Worm (Caenorhabditis elegans): Measurements from ENCODE around the gene glt-3.

The glt-3 gene

ce11 chrIV:10151439-10151997, 21.5 kb downstream of the glt-3 start, which contains the start of gene copg-1:
copg-1 (plus strand) TSS chrIV:10151947.
- TF ChIP-seq elt-1 (tag; optimal IDR thresholded peaks at IDR 0.05) (no peak), nhr-76 (tag; optimal IDR thresholded peaks at IDR 0.05) (no peak), elt-2 (tag; optimal IDR thresholded peaks at IDR 0.05) (no peak), nhr-43 (tag; optimal IDR thresholded peaks at IDR 0.05; ENCODE audit: poor library complexity, severe bottlenecking) (peak; percentile 31), nhr-67 (tag; optimal IDR thresholded peaks at IDR 0.05) (no peak), nhr-237 (tag; optimal IDR thresholded peaks at IDR 0.05) (no peak), ceh-16 (tag; optimal IDR thresholded peaks at IDR 0.05) (no peak), sea-2 (GFP tag; optimal IDR thresholded peaks at IDR 0.05) (no peak), R02D3.7 (tag; optimal IDR thresholded peaks at IDR 0.05) (no peak), nhr-77 (tag; optimal IDR thresholded peaks at IDR 0.05) (no peak), nhr-25 (tag; optimal IDR thresholded peaks at IDR 0.05) (peak; percentile 4), pqm-1 (tag; optimal IDR thresholded peaks at IDR 0.05) (peak; percentile 19), snpc-4 (tag; optimal IDR thresholded peaks at IDR 0.05) (peak; percentile 51), hmg-11 (tag; optimal IDR thresholded peaks at IDR 0.05) (peak; percentile 75), nhr-12 (tag; optimal IDR thresholded peaks at IDR 0.05) (no peak), zag-1 (tag; optimal IDR thresholded peaks at IDR 0.05) (no peak), ceh-82 (tag; optimal IDR thresholded peaks at IDR 0.05) (no peak), nhr-23 (tag; optimal IDR thresholded peaks at IDR 0.05) (peak; percentile 63), lin-15B (tag; optimal IDR thresholded peaks at IDR 0.05) (peak; percentile 43), lsy-12 (tag; optimal IDR thresholded peaks at IDR 0.05) (no peak), nhr-11 (tag; optimal IDR thresholded peaks at IDR 0.05) (no peak), ama-1 (optimal IDR thresholded peaks at IDR 0.05) (no peak), unc-39 (tag; optimal IDR thresholded peaks at IDR 0.05) (no peak), egl-5 (tag; optimal IDR thresholded peaks at IDR 0.05) (no peak), nfya-1 (tag; optimal IDR thresholded peaks at IDR 0.05; ENCODE audit: insufficient read depth) (peak; percentile 77), ceh-28 (tag; optimal IDR thresholded peaks at IDR 0.05) (no peak), pha-4 (tag; optimal IDR thresholded peaks at IDR 0.05) (peak; percentile 66), ztf-4 (tag; optimal IDR thresholded peaks at IDR 0.05) (no peak)

ce11 chrIV:10153479-10153878, 23.4 kb downstream of the glt-3 start:
- no peak for TF ChIP-seq lsy-12 (tag; optimal IDR thresholded peaks at IDR 0.05)

- TF ChIP-seq nhr-12 (tag; optimal IDR thresholded peaks at IDR 0.05) (no peak), fkh-2 (tag; optimal IDR thresholded peaks at IDR 0.05) (no peak), elt-1 (tag; optimal IDR thresholded peaks at IDR 0.05) (no peak), eor-1 (tag; optimal IDR thresholded peaks at IDR 0.05) (no peak), jun-1 (tag; optimal IDR thresholded peaks at IDR 0.05) (no peak), hmg-11 (tag; optimal IDR thresholded peaks at IDR 0.05) (no peak), unc-62 (GFP tag; optimal IDR thresholded peaks at IDR 0.05) (no peak)
Measured at ce11 chrIV:10155475-10155874, 25.4 kb downstream of the glt-3 start, which contains the start of gene ttr-54. ttr-54 (plus strand) TSS chrIV:10155775.

ce11 chrIV:10157034-10157433, 27.0 kb downstream of the glt-3 start:
- TF ChIP-seq tbx-2 (tag; optimal IDR thresholded peaks at IDR 0.05) (no peak), pha-4 (tag; optimal IDR thresholded peaks at IDR 0.05) (no peak), mml-1 (tag; optimal IDR thresholded peaks at IDR 0.05) (no peak), nfya-1 (tag; optimal IDR thresholded peaks at IDR 0.05; ENCODE audit: insufficient read depth) (no peak), sea-2 (GFP tag; optimal IDR thresholded peaks at IDR 0.05) (no peak), elt-3 (tag; optimal IDR thresholded peaks at IDR 0.05) (no peak), eor-1 (tag; optimal IDR thresholded peaks at IDR 0.05) (no peak), nhr-11 (tag; optimal IDR thresholded peaks at IDR 0.05) (no peak), ztf-11 (tag; optimal IDR thresholded peaks at IDR 0.05) (no peak), daf-12 (tag; optimal IDR thresholded peaks at IDR 0.05) (no peak), hmg-11 (tag; optimal IDR thresholded peaks at IDR 0.05) (no peak), nhr-43 (tag; optimal IDR thresholded peaks at IDR 0.05; ENCODE audit: poor library complexity, severe bottlenecking) (no peak), ceh-16 (tag; optimal IDR thresholded peaks at IDR 0.05) (no peak), R02D3.7 (tag; optimal IDR thresholded peaks at IDR 0.05) (no peak), ceh-9 (tag; optimal IDR thresholded peaks at IDR 0.05) (no peak)
